Worm (Caenorhabditis elegans): ENCODE measurements around the gene C52G5.3.

- TF ChIP-seq nhr-90 (tag; optimal IDR thresholded peaks at IDR 0.05; ENCODE audit: poor library complexity) (no peak), elt-2 (tag; optimal IDR thresholded peaks at IDR 0.05) (no peak)
Measured at ce11 chrX:12877930-12878329, 32.0 kb upstream of the C52G5.3 start.

Measured in whole organism, L1 larva.